Worm (Caenorhabditis elegans) whole organism, midembryonic: ENCODE results near the gene srw-103.

ENCODE experiments used
- T22C8.4 ChIP-seq: fragments of 200-800 bp; sonication (Bioruptor generic); IDR thresholded peaks from 2 replicates; pipeline ENCODE4 v1.3.6; 2022; ENCODE audit warnings: missing genetic modification characterization, missing compliant biosample characterization
- cog-1 ChIP-seq: sonication (generic microtip); optimal IDR thresholded peaks from 2 replicates; lab custom pipeline; 2016; ENCODE audit warnings: missing genetic modification characterization, missing compliant biosample characterization
- flt-1 ChIP-seq: fragments of 200-800 bp; sonication (Bioruptor generic); IDR thresholded peaks from 2 replicates; pipeline ENCODE4 v1.3.6; 2022; ENCODE audit warnings: missing genetic modification characterization, missing compliant biosample characterization
- klf-2 ChIP-seq: fragments of 200-800 bp; sonication (Bioruptor generic); conservative IDR thresholded peaks from 2 replicates; pipeline ENCODE4 v1.3.6; 2022; ENCODE audit warnings: missing genetic modification reagents, missing genetic modification characterization, missing compliant biosample characterization
- med-1 ChIP-seq: sonication (generic microtip); optimal IDR thresholded peaks from 2 replicates; lab custom pipeline; 2017; ENCODE audit warnings: missing genetic modification characterization, mild to moderate bottlenecking, missing compliant biosample characterization, antibody characterized with exemption, missing genetic modification reagents; ENCODE audit not compliant: insufficient read depth
- ref-1 ChIP-seq: fragments of 200-800 bp; sonication (Bioruptor generic); conservative IDR thresholded peaks from 2 replicates; pipeline ENCODE4 v1.3.6; 2022; ENCODE audit warnings: missing genetic modification reagents, missing genetic modification characterization, missing compliant biosample characterization
- tab-1 ChIP-seq: fragments of 200-800 bp; sonication (Bioruptor generic); IDR thresholded peaks from 2 replicates; pipeline ENCODE4 v1.3.6; 2022; ENCODE audit warnings: missing genetic modification characterization, missing compliant biosample characterization
- ztf-23 ChIP-seq: fragments of 200-800 bp; sonication (Bioruptor generic); IDR thresholded peaks from 2 replicates; pipeline ENCODE4 v1.3.6; 2022; ENCODE audit warnings: missing genetic modification reagents, missing genetic modification characterization, missing compliant biosample characterization
- ztf-29 ChIP-seq: fragments of 200-800 bp; sonication (Bioruptor generic); IDR thresholded peaks from 2 replicates; pipeline ENCODE4 v1.3.6; 2022; ENCODE audit warnings: missing genetic modification reagents, missing genetic modification characterization, missing compliant biosample characterization

srw-103 gene

DNA sequence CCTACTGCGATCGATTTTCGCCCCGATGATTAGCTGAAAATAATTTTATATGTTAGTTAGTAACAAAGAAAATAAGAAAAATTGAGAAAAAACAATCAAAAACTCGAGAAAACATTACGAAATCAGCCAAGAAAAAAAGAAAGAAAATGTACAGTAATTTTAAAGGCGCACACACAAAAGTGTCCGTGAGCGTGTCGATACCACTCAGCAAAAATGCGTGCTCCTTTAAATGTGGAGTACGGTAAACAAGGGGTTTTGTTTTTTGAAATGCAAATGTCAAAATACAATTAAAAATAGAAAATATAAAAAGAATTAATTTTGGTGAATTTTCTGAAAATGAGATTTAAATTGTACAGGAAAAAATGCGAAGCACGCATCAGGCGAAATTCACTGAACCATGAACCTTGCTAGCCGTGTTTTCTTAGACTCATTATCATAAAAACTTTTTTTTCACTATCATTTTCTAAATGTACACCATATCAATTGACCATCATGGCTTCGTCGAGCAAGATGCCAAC, 15.3 kb upstream of the srw-103 start, which contains the start of gene srw-90:
srw-90 (plus strand) TSS at position 468 of the 518 bp plus-strand sequence.
- TF ChIP-seq T22C8.4 (GFP tag; lab: Robert Waterston, UW) (no peak), cog-1 (tag; lab: Kevin White, UChicago) (no peak), flt-1 (GFP tag; lab: Robert Waterston, UW) (no peak), klf-2 (GFP tag; lab: Robert Waterston, UW) (no peak), ref-1 (GFP tag; lab: Robert Waterston, UW) (no peak), med-1 (GFP tag; lab: Kevin White, UChicago) (no peak), tab-1 (GFP tag; lab: Robert Waterston, UW) (no peak), ztf-29 (no peak), ztf-23 (GFP tag; lab: Robert Waterston, UW) (no peak)

DNA sequence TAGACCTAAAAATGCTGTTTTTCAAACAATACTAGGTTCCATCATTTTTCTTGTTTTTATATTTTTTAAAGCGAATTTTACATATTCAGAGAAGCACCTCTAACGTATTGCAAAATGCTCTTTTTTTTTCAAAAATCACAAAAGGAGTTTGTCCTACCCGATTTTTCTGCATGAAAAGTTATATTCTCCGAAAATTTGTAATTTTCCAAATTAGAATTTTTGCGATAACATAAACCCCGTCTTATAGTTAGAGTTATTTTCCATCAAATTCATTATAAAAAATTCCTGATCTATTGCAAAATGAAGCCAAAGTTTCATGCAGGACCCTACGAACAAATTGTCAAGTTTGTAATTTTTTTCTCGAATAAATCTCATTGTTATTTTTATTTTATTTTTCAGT, 8.6 kb upstream of the srw-103 start, which contains the start of gene srw-99:
srw-99 (plus strand) TSS at position 301 of the 400 bp plus-strand sequence.
- TF ChIP-seq flt-1 (GFP tag; lab: Robert Waterston, UW) (no peak), ref-1 (GFP tag; lab: Robert Waterston, UW) (no peak), cog-1 (tag; lab: Kevin White, UChicago) (no peak), klf-2 (GFP tag; lab: Robert Waterston, UW) (no peak), tab-1 (GFP tag; lab: Robert Waterston, UW) (no peak), ztf-23 (GFP tag; lab: Robert Waterston, UW) (no peak), T22C8.4 (GFP tag; lab: Robert Waterston, UW) (no peak)

DNA sequence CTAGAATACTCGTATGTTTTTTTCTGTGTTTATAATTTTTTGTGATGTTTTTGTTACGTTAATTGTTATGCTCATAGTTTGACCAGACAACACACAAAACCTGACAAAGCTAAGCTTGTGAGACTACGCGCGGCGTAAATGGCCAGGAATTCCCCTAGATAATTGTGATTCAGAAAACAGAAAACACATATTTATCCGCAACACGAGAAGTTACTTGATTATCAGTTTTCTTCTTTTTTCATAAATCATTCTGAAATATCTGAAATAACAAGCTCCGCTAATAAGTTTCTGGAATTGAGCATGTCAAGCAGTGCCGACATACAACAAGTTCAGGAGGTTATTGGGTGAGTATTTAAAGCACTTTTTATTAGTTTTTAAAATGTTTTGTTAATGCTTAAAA, 6.1 kb upstream of the srw-103 start, which contains the start of gene srw-100:
srw-100 (plus strand) TSS at position 301 of the 400 bp plus-strand sequence.
- TF ChIP-seq tab-1 (GFP tag; lab: Robert Waterston, UW), result no peak
- no peak for TF ChIP-seq cog-1 (tag; lab: Kevin White, UChicago)
- TF ChIP-seq klf-2 (GFP tag; lab: Robert Waterston, UW), result no peak
- TF ChIP-seq ref-1 (GFP tag; lab: Robert Waterston, UW), result no peak
- no peak for TF ChIP-seq ztf-23 (GFP tag; lab: Robert Waterston, UW)
- no peak for TF ChIP-seq med-1 (GFP tag; lab: Kevin White, UChicago)
- TF ChIP-seq flt-1 (GFP tag; lab: Robert Waterston, UW), result no peak
- no peak for TF ChIP-seq ztf-29

DNA sequence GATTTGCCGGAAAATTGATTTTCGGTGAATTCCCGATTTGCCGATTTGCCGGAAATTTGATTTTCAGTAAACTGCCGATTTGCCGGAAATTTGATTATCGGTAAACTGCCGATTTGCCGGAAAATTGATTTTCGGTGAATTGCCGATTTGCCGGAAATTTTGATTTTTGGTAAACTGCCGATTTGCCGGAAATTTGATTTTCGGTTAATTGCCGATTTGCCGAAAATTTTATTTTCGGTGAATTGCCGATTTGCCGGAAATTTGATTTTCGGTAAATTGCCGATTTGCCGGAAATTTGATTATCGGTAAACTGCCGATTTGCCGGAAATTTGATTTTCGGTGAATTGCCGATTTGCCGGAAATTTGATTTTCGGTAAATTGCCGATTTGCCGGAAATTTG, 4.5 kb upstream of the srw-103 start:
- TF ChIP-seq ztf-23 (GFP tag; lab: Robert Waterston, UW), result peak; percentile 37; the same call in 1 of the 2 replicates

DNA sequence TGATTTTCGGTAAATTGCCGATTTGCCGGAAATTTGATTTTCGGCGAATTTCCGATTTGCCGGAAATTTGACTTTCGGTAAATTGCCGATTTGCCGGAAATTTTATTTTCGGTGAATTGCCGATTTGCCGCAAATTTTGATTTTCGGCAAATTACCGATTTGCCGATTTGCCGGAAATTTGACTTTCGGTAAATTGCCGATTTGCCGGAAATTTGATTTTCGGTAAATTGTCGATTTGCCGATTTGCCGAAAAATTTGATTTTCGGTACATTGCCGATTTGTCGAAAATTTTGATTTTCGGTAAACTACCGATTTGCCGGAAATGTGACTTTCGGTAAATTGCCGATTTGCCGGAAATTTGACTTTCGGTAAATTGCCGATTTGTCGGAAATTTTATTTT, 3.2 kb upstream of the srw-103 start:
- TF ChIP-seq ref-1 (GFP tag; lab: Robert Waterston, UW) (peak; percentile 47; the same call in 1 of the 2 replicates), flt-1 (GFP tag; lab: Robert Waterston, UW) (peak; percentile 57), ztf-23 (GFP tag; lab: Robert Waterston, UW) (peak; percentile 84), T22C8.4 (GFP tag; lab: Robert Waterston, UW) (peak; percentile 29; the same call in 1 of the 2 replicates), klf-2 (GFP tag; lab: Robert Waterston, UW) (peak; percentile 86), tab-1 (GFP tag; lab: Robert Waterston, UW) (peak; percentile 81)

DNA sequence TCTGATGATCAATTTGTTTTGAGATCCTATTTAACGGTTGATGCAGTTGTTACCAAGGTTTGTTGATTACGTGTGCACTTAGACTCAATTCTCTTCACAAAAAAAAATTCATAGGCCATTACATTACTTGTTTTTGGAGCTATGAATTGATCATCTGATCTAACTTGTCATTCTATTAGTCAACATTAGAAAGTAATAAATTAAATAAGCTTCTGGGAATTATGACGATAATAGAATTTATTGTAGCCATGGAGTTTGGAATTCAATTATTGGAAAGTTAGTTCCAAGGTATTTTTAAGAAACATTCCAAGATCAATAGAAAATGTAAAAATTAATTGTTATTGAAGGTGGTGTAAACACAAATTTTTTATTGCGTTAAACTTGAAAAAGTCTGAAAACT, 1.2 kb downstream of the srw-103 start:
- TF ChIP-seq cog-1 (tag; lab: Kevin White, UChicago) (no peak), tab-1 (GFP tag; lab: Robert Waterston, UW) (no peak), klf-2 (GFP tag; lab: Robert Waterston, UW) (no peak), med-1 (GFP tag; lab: Kevin White, UChicago) (no peak)

DNA sequence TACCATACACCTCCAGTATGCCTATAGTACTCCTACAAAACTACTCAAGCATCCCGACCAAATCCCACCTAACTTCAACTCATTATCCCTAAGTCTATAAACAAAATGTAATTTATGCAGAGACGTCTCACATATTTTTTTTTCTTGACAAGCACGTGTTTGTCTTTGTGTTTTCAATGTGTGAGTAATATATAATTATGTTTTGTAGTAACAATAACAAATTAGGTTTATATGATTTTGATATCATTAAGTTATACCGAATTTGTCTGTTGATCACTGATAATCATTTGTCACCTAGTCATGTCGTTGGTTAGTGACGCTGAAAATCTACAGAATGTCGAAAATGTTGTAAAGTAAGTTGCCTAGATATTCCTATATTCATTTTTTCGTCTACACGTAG, 2.9 kb downstream of the srw-103 start, which contains the start of gene srw-102:
srw-102 (plus strand) TSS at position 301 of the 400 bp plus-strand sequence.
- TF ChIP-seq med-1 (GFP tag; lab: Kevin White, UChicago) (no peak), ztf-29 (no peak), tab-1 (GFP tag; lab: Robert Waterston, UW) (no peak), cog-1 (tag; lab: Kevin White, UChicago) (no peak), klf-2 (GFP tag; lab: Robert Waterston, UW) (no peak), ref-1 (GFP tag; lab: Robert Waterston, UW) (no peak), ztf-23 (GFP tag; lab: Robert Waterston, UW) (no peak)

DNA sequence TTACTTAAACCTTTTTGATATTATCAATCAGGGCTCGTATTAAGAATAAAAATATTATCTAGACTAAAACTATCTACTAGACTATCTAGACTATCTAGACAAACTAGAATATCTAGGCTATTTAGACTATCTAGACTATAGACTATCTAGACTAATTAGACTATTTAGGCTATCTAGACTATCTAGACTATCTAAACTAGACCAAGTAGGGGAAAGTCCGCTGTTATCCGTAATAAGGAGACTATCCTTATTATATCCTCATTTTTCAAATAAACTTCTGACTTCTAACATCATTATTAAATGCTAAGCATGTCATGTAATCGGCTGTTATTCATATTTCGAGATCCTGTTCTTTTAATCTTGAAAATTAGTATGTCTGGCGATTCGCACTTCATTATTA, 5.0 kb downstream of the srw-103 start, which contains the start of gene srw-101:
srw-101 (plus strand) TSS at position 301 of the 400 bp plus-strand sequence.
- no peak for TF ChIP-seq klf-2 (GFP tag; lab: Robert Waterston, UW)
- TF ChIP-seq med-1 (GFP tag; lab: Kevin White, UChicago), result no peak

DNA sequence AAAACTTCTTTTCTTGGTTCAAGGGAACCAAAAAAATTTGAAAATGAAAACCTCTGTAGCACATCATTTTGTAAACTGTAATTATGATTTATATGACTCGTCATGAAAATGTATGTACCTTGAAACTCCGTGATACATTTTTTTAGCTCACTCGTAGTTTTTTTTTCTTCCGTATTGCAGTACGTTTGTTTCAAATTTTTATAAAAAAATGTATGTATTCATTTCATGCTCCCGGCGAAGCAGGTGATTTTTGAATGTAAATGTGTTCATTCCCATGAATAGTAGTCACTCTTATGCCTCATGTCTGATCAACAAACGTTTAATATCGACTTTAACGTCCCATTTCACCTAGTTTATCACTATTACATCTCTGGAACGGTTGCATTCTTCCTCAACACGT, 8.4 kb downstream of the srw-103 start, which contains the start of gene sri-27:
sri-27 (plus strand) TSS at position 301 of the 400 bp plus-strand sequence.
- no peak for TF ChIP-seq ztf-29

DNA sequence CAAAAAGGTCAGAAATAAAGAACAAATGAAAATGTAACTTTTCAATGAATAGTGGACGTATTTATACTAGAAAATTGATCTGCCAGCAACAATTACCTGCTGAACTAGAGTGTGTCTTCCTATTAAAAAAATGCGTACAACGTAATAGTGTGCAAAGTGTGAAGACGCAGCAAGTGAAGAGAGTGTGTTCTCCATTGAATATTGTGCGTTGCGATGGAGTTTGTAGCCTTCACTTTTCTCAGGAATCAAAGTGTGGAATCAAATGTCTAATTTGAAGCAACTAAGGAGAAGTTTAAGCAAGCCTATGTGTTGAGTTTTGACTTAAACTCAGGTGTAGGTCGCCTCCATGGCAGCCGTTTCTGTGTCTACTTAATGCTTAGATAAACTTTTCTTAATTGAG, 14.9 kb downstream of the srw-103 start, which contains the start of gene gst-21:
gst-21 (minus strand) TSS at position 101 of the 400 bp plus-strand sequence.
- no peak for TF ChIP-seq ztf-23 (GFP tag; lab: Robert Waterston, UW)
- no peak for TF ChIP-seq tab-1 (GFP tag; lab: Robert Waterston, UW)
- no peak for TF ChIP-seq cog-1 (tag; lab: Kevin White, UChicago)
- no peak for TF ChIP-seq flt-1 (GFP tag; lab: Robert Waterston, UW)
- TF ChIP-seq ztf-29, result no peak
- no peak for TF ChIP-seq med-1 (GFP tag; lab: Kevin White, UChicago)
- TF ChIP-seq ref-1 (GFP tag; lab: Robert Waterston, UW), result no peak
- TF ChIP-seq T22C8.4 (GFP tag; lab: Robert Waterston, UW), result no peak
- no peak for TF ChIP-seq klf-2 (GFP tag; lab: Robert Waterston, UW)
